Worm (Caenorhabditis elegans) whole organism, young adult: ENCODE data around the gene Y37E11AL.2.

ENCODE experiments used
- B0019.2 ChIP-seq: fragments of 200-800 bp; sonication (Bioruptor generic); conservative IDR thresholded peaks from 2 replicates; pipeline ENCODE4 v1.3.6; 2022; ENCODE audit warnings: missing genetic modification reagents, missing genetic modification characterization, missing compliant biosample characterization
- B0035.1 ChIP-seq: sonication (generic microtip); optimal IDR thresholded peaks from 2 replicates; lab custom pipeline; 2016; ENCODE audit warnings: missing genetic modification characterization, mild to moderate bottlenecking, missing compliant biosample characterization, missing genotype, missing genetic modification reagents
- B0261.1 ChIP-seq: sonication (generic microtip); optimal IDR thresholded peaks from 2 replicates; lab custom pipeline; 2016; ENCODE audit warnings: mild to moderate bottlenecking, missing genetic modification characterization, moderate library complexity, missing compliant biosample characterization
- D2030.7 ChIP-seq: fragments of 200-800 bp; sonication (Bioruptor generic); IDR thresholded peaks from 2 replicates; pipeline ENCODE4 v1.3.6; 2022; ENCODE audit warnings: missing genetic modification reagents, missing genetic modification characterization, missing compliant biosample characterization
- F37B4.10 ChIP-seq: fragments of 200-800 bp; sonication (Bioruptor generic); IDR thresholded peaks from 2 replicates; pipeline ENCODE4 v1.3.6; 2022; ENCODE audit warnings: missing genetic modification characterization, missing compliant biosample characterization
- F39B2.1 ChIP-seq: fragments of 200-800 bp; sonication (Bioruptor generic); IDR thresholded peaks from 2 replicates; pipeline ENCODE4 v1.3.6; 2022; ENCODE audit warnings: missing genetic modification reagents, missing genetic modification characterization, missing compliant biosample characterization
- Y56A3A.18 ChIP-seq: fragments of 200-800 bp; sonication (Bioruptor generic); IDR thresholded peaks from 2 replicates; pipeline ENCODE4 v1.3.6; 2022; ENCODE audit warnings: missing genetic modification reagents, missing genetic modification characterization, missing compliant biosample characterization
- attf-5 ChIP-seq: fragments of 200-800 bp; sonication (Bioruptor generic); optimal IDR thresholded peaks from 2 replicates; lab custom pipeline; 2018; ENCODE audit warnings: mild to moderate bottlenecking, missing genetic modification characterization, missing compliant biosample characterization
- bed-2 ChIP-seq: fragments of 200-800 bp; sonication (Bioruptor generic); IDR thresholded peaks from 2 replicates; pipeline ENCODE4 v1.3.6; 2022; ENCODE audit warnings: missing genetic modification reagents, missing genetic modification characterization, missing compliant biosample characterization
- ccch-3 ChIP-seq: fragments of 200-800 bp; sonication (Bioruptor generic); optimal IDR thresholded peaks from 2 replicates; lab custom pipeline; 2018; ENCODE audit warnings: mild to moderate bottlenecking, missing genetic modification characterization, missing compliant biosample characterization
- ceh-100 ChIP-seq: fragments of 200-800 bp; sonication (Bioruptor generic); IDR thresholded peaks from 2 replicates; pipeline ENCODE4 v1.3.6; 2022; ENCODE audit warnings: missing genetic modification reagents, missing genetic modification characterization, missing compliant biosample characterization
- ceh-27 ChIP-seq: fragments of 200-800 bp; sonication (Bioruptor generic); optimal IDR thresholded peaks from 2 replicates; lab custom pipeline; 2018; ENCODE audit warnings: mild to moderate bottlenecking, missing genetic modification characterization, moderate library complexity, missing compliant biosample characterization
- chd-7 ChIP-seq: sonication (generic microtip); optimal IDR thresholded peaks from 2 replicates; lab custom pipeline; 2016; ENCODE audit warnings: mild to moderate bottlenecking, missing genetic modification characterization, moderate library complexity, missing compliant biosample characterization
- die-1 ChIP-seq: sonication (generic microtip); optimal IDR thresholded peaks from 2 replicates; lab custom pipeline; 2016; ENCODE audit warnings: missing genotype, mild to moderate bottlenecking, missing genetic modification characterization, missing compliant biosample characterization
- egl-44 ChIP-seq: fragments of 200-800 bp; sonication (Bioruptor generic); IDR thresholded peaks from 2 replicates; pipeline ENCODE4 v1.3.6; 2022; ENCODE audit warnings: missing genetic modification reagents, missing genetic modification characterization, missing compliant biosample characterization
- hmg-1.2 ChIP-seq: fragments of 200-800 bp; sonication (Bioruptor generic); IDR thresholded peaks from 2 replicates; pipeline ENCODE4 v1.3.6; 2022; ENCODE audit warnings: missing genetic modification reagents, missing genetic modification characterization, missing compliant biosample characterization
- let-526 ChIP-seq: fragments of 200-800 bp; sonication (Bioruptor generic); IDR thresholded peaks from 2 replicates; pipeline ENCODE4 v1.3.6; 2022; ENCODE audit warnings: missing genetic modification reagents, missing genetic modification characterization, missing compliant biosample characterization
- lin-26 ChIP-seq: fragments of 200-800 bp; sonication (Bioruptor generic); IDR thresholded peaks from 2 replicates; pipeline ENCODE4 v1.3.6; 2022; ENCODE audit warnings: missing genetic modification reagents, missing genetic modification characterization, missing compliant biosample characterization
- lin-35 ChIP-seq, 3 experiments: fragments of 150-350 bp in 2 of 3; sonication (generic microtip) in 1 of 3; optimal IDR thresholded peaks; 2 replicates each; lab custom pipeline; 2014 to 2018; ENCODE audit warnings: missing biosample characterization in 3 of 3, missing genetic modification characterization in 3 of 3, missing genetic modification reagents in 3 of 3
- lin-54 ChIP-seq: fragments of 200-800 bp; sonication (Bioruptor generic); optimal IDR thresholded peaks from 2 replicates; lab custom pipeline; 2018; ENCODE audit warnings: mild to moderate bottlenecking, missing genetic modification characterization, missing compliant biosample characterization
- lsl-1 ChIP-seq: fragments of 200-800 bp; sonication (Bioruptor generic); optimal IDR thresholded peaks from 2 replicates; lab custom pipeline; 2018; ENCODE audit warnings: mild to moderate bottlenecking, missing genetic modification characterization, moderate library complexity, missing compliant biosample characterization
- mcd-1 ChIP-seq: fragments of 200-800 bp; sonication (Bioruptor generic); IDR thresholded peaks from 2 replicates; pipeline ENCODE4 v1.3.6; 2022; ENCODE audit warnings: missing genetic modification reagents, missing genetic modification characterization, missing compliant biosample characterization
- mxl-1 ChIP-seq: sonication (generic microtip); optimal IDR thresholded peaks from 2 replicates; lab custom pipeline; 2016; ENCODE audit warnings: missing genetic modification characterization, missing compliant biosample characterization
- nfya-1 ChIP-seq: sonication (generic microtip); optimal IDR thresholded peaks from 2 replicates; lab custom pipeline; 2017; ENCODE audit warnings: antibody characterized with exemption, missing compliant biosample characterization, missing genetic modification characterization, borderline replicate concordance; ENCODE audit not compliant: insufficient read depth
- nfyb-1 ChIP-seq: fragments of 200-800 bp; sonication (Bioruptor generic); IDR thresholded peaks from 2 replicates; pipeline ENCODE4 v1.3.6; 2022; ENCODE audit warnings: missing genetic modification reagents, missing genetic modification characterization, missing compliant biosample characterization
- nhr-80 ChIP-seq: sonication (generic microtip); optimal IDR thresholded peaks from 2 replicates; lab custom pipeline; 2016; ENCODE audit warnings: missing genetic modification characterization, missing compliant biosample characterization
- rcor-1 ChIP-seq: fragments of 200-800 bp; sonication (Bioruptor generic); IDR thresholded peaks from 2 replicates; pipeline ENCODE4 v1.3.6; 2022; ENCODE audit warnings: missing genetic modification reagents, missing genetic modification characterization, missing compliant biosample characterization
- repo-1 ChIP-seq: sonication (generic microtip); optimal IDR thresholded peaks from 2 replicates; lab custom pipeline; 2017; ENCODE audit warnings: mild to moderate bottlenecking, missing genetic modification characterization, missing compliant biosample characterization
- rpc-1 ChIP-seq, 2 experiments: fragments of 150-350 bp in 1 of 2; sonication (generic microtip) in 1 of 2; optimal IDR thresholded peaks; 2 replicates each; lab custom pipeline; 2014 to 2018; ENCODE audit warnings: missing biosample characterization in 1 of 2, missing genetic modification characterization in 1 of 2, missing genetic modification reagents in 1 of 2, missing genotype in 1 of 2
- sea-2 ChIP-seq: fragments of 200-800 bp; sonication (Bioruptor generic); IDR thresholded peaks from 2 replicates; pipeline ENCODE4 v1.3.6; 2022; ENCODE audit warnings: missing genetic modification characterization, missing compliant biosample characterization
- snpc-1.3 ChIP-seq: sonication (generic microtip); optimal IDR thresholded peaks from 2 replicates; lab custom pipeline; 2017; ENCODE audit warnings: missing genetic modification characterization, mild to moderate bottlenecking, missing compliant biosample characterization, antibody characterized with exemption, moderate library complexity, missing genotype, missing genetic modification reagents; ENCODE audit not compliant: insufficient read depth
- snpc-4 ChIP-seq, 5 experiments: fragments of 150-350 bp in 1 of 5; sonication (generic microtip) in 4 of 5; optimal IDR thresholded peaks; 2 replicates each; lab custom pipeline; 2014 to 2018; ENCODE audit warnings: missing genetic modification characterization in 5 of 5, missing biosample characterization in 3 of 5, antibody characterized with exemption in 2 of 5, mild to moderate bottlenecking in 2 of 5, missing compliant biosample characterization in 2 of 5, missing genotype in 2 of 5, moderate library complexity in 2 of 5, missing genetic modification reagents in 1 of 5
- somi-1 ChIP-seq: fragments of 200-800 bp; sonication (Bioruptor generic); optimal IDR thresholded peaks from 2 replicates; lab custom pipeline; 2018; ENCODE audit warnings: mild to moderate bottlenecking, missing genetic modification characterization, missing compliant biosample characterization
- tbp1 ChIP-seq: fragments of 200-800 bp; sonication (Bioruptor generic); optimal IDR thresholded peaks from 2 replicates; lab custom pipeline; 2018; ENCODE audit warnings: mild to moderate bottlenecking, missing genetic modification characterization, missing compliant biosample characterization
- tbx-9 ChIP-seq: sonication (generic microtip); optimal IDR thresholded peaks from 2 replicates; lab custom pipeline; 2016; ENCODE audit warnings: borderline replicate concordance, missing genetic modification characterization, inconsistent platforms, missing compliant biosample characterization
- tlf-1 ChIP-seq: fragments of 200-800 bp; sonication (Bioruptor generic); optimal IDR thresholded peaks from 2 replicates; lab custom pipeline; 2018; ENCODE audit warnings: mild to moderate bottlenecking, missing genetic modification characterization, missing compliant biosample characterization
- unc-130 ChIP-seq: sonication (generic microtip); optimal IDR thresholded peaks from 2 replicates; lab custom pipeline; 2016; ENCODE audit warnings: missing genetic modification reagents, missing genetic modification characterization, missing compliant biosample characterization
- unc-62 ChIP-seq: fragments of 150-350 bp; optimal IDR thresholded peaks from 2 replicates; lab custom pipeline; 2014; ENCODE audit warnings: missing biosample characterization, missing genetic modification reagents, missing genetic modification characterization
- xnd-1 ChIP-seq: sonication (generic microtip); optimal IDR thresholded peaks from 2 replicates; lab custom pipeline; 2016; ENCODE audit warnings: missing genotype, missing genetic modification reagents, missing genetic modification characterization, missing compliant biosample characterization
- zfh-2 ChIP-seq: fragments of 200-800 bp; sonication (Bioruptor generic); conservative IDR thresholded peaks from 2 replicates; pipeline ENCODE4 v1.3.6; 2022; ENCODE audit warnings: missing genetic modification reagents, missing genetic modification characterization, missing compliant biosample characterization
- ztf-25 ChIP-seq: fragments of 200-800 bp; sonication (Bioruptor generic); IDR thresholded peaks from 2 replicates; pipeline ENCODE4 v1.3.6; 2022; ENCODE audit warnings: missing genetic modification reagents, missing genetic modification characterization, missing compliant biosample characterization

Gene Y37E11AL.2

ce11 chrIV:3681763-3682162 lies 16.5 kb upstream of the Y37E11AL.2 start:
- peak; percentile 63 for TF ChIP-seq B0261.1 (tag; lab: Kevin White, UChicago)
- TF ChIP-seq tbp1 (GFP tag; lab: Kevin White, UChicago), result peak; percentile 85
- no peak for TF ChIP-seq nfya-1 (tag; lab: Kevin White, UChicago)
- no peak for TF ChIP-seq let-526 (GFP tag; lab: Robert Waterston, UW)
- no peak for TF ChIP-seq sea-2
- TF ChIP-seq rpc-1 (optimal IDR thresholded peaks at IDR 0.05; lab: Kevin White, UChicago), result peak; percentile 41
- peak; percentile 68 for TF ChIP-seq rpc-1 (tag; optimal IDR thresholded peaks at IDR 0.05; lab: Kevin White, UChicago)
- no peak for TF ChIP-seq xnd-1 (tag; lab: Kevin White, UChicago)
- no peak for TF ChIP-seq nfyb-1 (GFP tag; lab: Robert Waterston, UW)
- no peak for TF ChIP-seq snpc-1.3 (tag; lab: Kevin White, UChicago)
- TF ChIP-seq hmg-1.2 (GFP tag; lab: Robert Waterston, UW), result peak; percentile 27; the same call in 1 of the 2 replicates
- TF ChIP-seq repo-1 (tag; lab: Kevin White, UChicago), result no peak
- TF ChIP-seq D2030.7 (GFP tag; lab: Robert Waterston, UW), result no peak

ce11 chrIV:3686260-3686659 lies 12.0 kb upstream of the Y37E11AL.2 start:
- TF ChIP-seq F37B4.10 (GFP tag; lab: Robert Waterston, UW) (0 out of 2 replicates have a peak, but pooled peaks have one; percentile 62), zfh-2 (GFP tag; lab: Robert Waterston, UW) (peak; percentile 82), unc-130 (GFP tag; lab: Kevin White, UChicago) (no peak), mcd-1 (GFP tag; lab: Robert Waterston, UW) (no peak), F39B2.1 (no peak)

ce11 chrIV:3686765-3687164 lies 11.5 kb upstream of the Y37E11AL.2 start, which contains the start of gene map-1:
Gene map-1, minus strand, starts transcription at chrIV:3686865.
- TF ChIP-seq rcor-1 (GFP tag; lab: Robert Waterston, UW), result no peak
- TF ChIP-seq unc-62, result no peak
- TF ChIP-seq Y56A3A.18 (GFP tag; lab: Robert Waterston, UW), result no peak
- no peak for TF ChIP-seq chd-7
- TF ChIP-seq ccch-3 (GFP tag; lab: Kevin White, UChicago), result no peak
- TF ChIP-seq D2030.7 (GFP tag; lab: Robert Waterston, UW), result no peak
- no peak for TF ChIP-seq ceh-100 (GFP tag; lab: Robert Waterston, UW)
- no peak for TF ChIP-seq lin-26
- TF ChIP-seq, all 124 proteins: peak for 0

ce11 chrIV:3688050-3688449 lies 10.3 kb upstream of the Y37E11AL.2 start:
- no peak for TF ChIP-seq B0019.2
- peak; percentile 69; the same call in 1 of the 2 replicates for TF ChIP-seq zfh-2 (GFP tag; lab: Robert Waterston, UW)

ce11 chrIV:3694638-3695037 lies 3.7 kb upstream of the Y37E11AL.2 start, which contains the start of the genes taf-6.2 and Y37E11AL.3:
Gene taf-6.2, minus strand, starts transcription at chrIV:3694733.
Gene Y37E11AL.3, plus strand, starts transcription at chrIV:3694935.
- no peak for TF ChIP-seq die-1
- TF ChIP-seq snpc-4 (GFP tag; optimal IDR thresholded peaks at IDR 0.05; lab: Kevin White, UChicago), result no peak
- peak in 1 of 4 experiments; percentile 37 for TF ChIP-seq snpc-4 (tag; optimal IDR thresholded peaks at IDR 0.05; lab: Kevin White, UChicago)
- TF ChIP-seq lin-35 (GFP tag; optimal IDR thresholded peaks at IDR 0.05; lab: Kevin White, UChicago), result peak in 1 of 3 experiments; percentile 63
- no peak for TF ChIP-seq somi-1
- peak; percentile 1 for TF ChIP-seq attf-5 (GFP tag; lab: Kevin White, UChicago)
- no peak for TF ChIP-seq nhr-80 (tag; lab: Kevin White, UChicago)
- TF ChIP-seq tbx-9, result no peak
- TF ChIP-seq tbp1 (GFP tag; lab: Kevin White, UChicago), result peak; percentile 19
- TF ChIP-seq lsl-1, result peak; percentile 9
- TF ChIP-seq B0035.1 (tag; lab: Kevin White, UChicago), result no peak
- no peak for TF ChIP-seq ceh-27 (GFP tag; lab: Kevin White, UChicago)
- TF ChIP-seq tlf-1 (GFP tag; lab: Kevin White, UChicago), result no peak
- no peak for TF ChIP-seq mxl-1 (tag; lab: Kevin White, UChicago)
- peak; percentile 65 for TF ChIP-seq lin-54 (GFP tag; lab: Kevin White, UChicago)
- TF ChIP-seq egl-44 (GFP tag; lab: Robert Waterston, UW), result no peak
- TF ChIP-seq ztf-25 (GFP tag; lab: Robert Waterston, UW), result no peak
- TF ChIP-seq mcd-1 (GFP tag; lab: Robert Waterston, UW), result peak; percentile 95
- TF ChIP-seq bed-2 (GFP tag; lab: Robert Waterston, UW), result no peak
